4 worm cellular contexts compared by ENCODE assay signal in the genomic region with DNA sequence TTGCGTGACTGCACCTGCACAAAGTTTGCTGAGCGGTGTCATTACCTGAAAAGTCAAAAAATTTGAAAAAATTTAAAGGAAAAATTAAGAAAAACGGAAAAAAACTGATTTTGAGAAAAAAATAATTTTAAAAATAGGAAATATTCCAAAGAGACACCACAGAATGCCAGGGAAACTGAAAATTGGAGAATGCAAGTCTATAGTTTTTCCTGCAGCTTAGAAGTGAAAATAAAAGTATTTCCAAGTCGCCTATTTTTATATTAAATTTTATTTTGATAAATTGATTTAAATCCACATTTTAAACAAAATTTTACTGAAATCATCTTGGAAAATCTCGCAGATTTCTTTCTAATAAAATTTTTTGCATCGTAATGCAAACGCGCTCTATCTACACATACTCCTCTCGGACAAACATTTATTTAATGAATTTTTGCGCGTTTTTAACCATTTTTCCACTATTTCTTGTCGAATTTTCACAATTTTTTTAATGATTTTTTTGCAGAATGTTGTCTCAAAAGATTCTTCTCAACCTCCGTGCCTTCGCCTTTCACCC.
A peak's percentile ranks its signal among the peaks of the same experiment; 100 is the strongest.
TF ChIP-seq lines count a peak whose summit lies in the region.

TSS of gene F56B3.11 (minus strand) at position 51 of the 553 bp plus-strand sequence.
TSS of gene ech-5 (plus strand) at position 503 of the 553 bp plus-strand sequence.

TF ChIP-seq in whole organism, L2 larva, 48 proteins besides CTCF, POLR2A, EP300 and RAD21 (continues in another document):
- TF ChIP-seq mab-5 (tag; optimal IDR thresholded peaks at IDR 0.05; lab: Kevin White, UChicago) (no peak), ztf-1 (GFP tag; conservative IDR thresholded peaks at IDR 0.05; lab: Robert Waterston, UW) (no peak), nhr-12 (tag; optimal IDR thresholded peaks at IDR 0.05; lab: Kevin White, UChicago) (no peak), sma-3 (GFP tag; optimal IDR thresholded peaks at IDR 0.05; lab: Kevin White, UChicago) (peak; percentile 94), F13H6.1 (tag; optimal IDR thresholded peaks at IDR 0.05; lab: Kevin White, UChicago) (peak; percentile 68), nhr-129 (tag; optimal IDR thresholded peaks at IDR 0.05; lab: Kevin White, UChicago) (peak; percentile 39), nhr-10 (tag; optimal IDR thresholded peaks at IDR 0.05; lab: Kevin White, UChicago) (peak; percentile 37), crh-2 (tag; optimal IDR thresholded peaks at IDR 0.05; lab: Kevin White, UChicago) (peak; percentile 56), gmeb-1 (tag; optimal IDR thresholded peaks at IDR 0.05; lab: Kevin White, UChicago) (peak; percentile 78), elt-3 (tag; optimal IDR thresholded peaks at IDR 0.05; lab: Kevin White, UChicago) (no peak), ZK546.5 (tag; optimal IDR thresholded peaks at IDR 0.05; lab: Kevin White, UChicago) (no peak), egl-27 (tag; optimal IDR thresholded peaks at IDR 0.05; lab: Kevin White, UChicago) (peak; percentile 32), nhr-11 (tag; optimal IDR thresholded peaks at IDR 0.05; lab: Kevin White, UChicago) (no peak), ztf-4 (tag; optimal IDR thresholded peaks at IDR 0.05; lab: Kevin White, UChicago) (peak; percentile 1), nhr-6 (tag; optimal IDR thresholded peaks at IDR 0.05; lab: Kevin White, UChicago) (peak; percentile 43), zag-1 (tag; optimal IDR thresholded peaks at IDR 0.05; lab: Kevin White, UChicago) (no peak), peb-1 (tag; optimal IDR thresholded peaks at IDR 0.05; lab: Kevin White, UChicago) (no peak), nhr-237 (tag; optimal IDR thresholded peaks at IDR 0.05; lab: Kevin White, UChicago) (no peak), mdl-1 (tag; optimal IDR thresholded peaks at IDR 0.05; lab: Kevin White, UChicago) (no peak), dmd-4 (tag; optimal IDR thresholded peaks at IDR 0.05; lab: Kevin White, UChicago) (no peak), sem-4 (tag; optimal IDR thresholded peaks at IDR 0.05; lab: Kevin White, UChicago) (no peak), aly-2 (tag; optimal IDR thresholded peaks at IDR 0.05; lab: Kevin White, UChicago) (no peak)

TF ChIP-seq in whole organism, L4 larva, 104 proteins besides CTCF, POLR2A, EP300 and RAD21 (continues in another document):
- TF ChIP-seq F26F4.8 (GFP tag; conservative IDR thresholded peaks at IDR 0.05; lab: Robert Waterston, UW): no peak
- TF ChIP-seq ztf-11 (tag; optimal IDR thresholded peaks at IDR 0.05; lab: Kevin White, UChicago): no peak
- TF ChIP-seq zfp-3 (GFP tag; conservative IDR thresholded peaks at IDR 0.05; lab: Robert Waterston, UW): 0 out of 2 replicates have a peak, but pooled peaks have one; percentile 49
- no peak for TF ChIP-seq nhr-6 (tag; optimal IDR thresholded peaks at IDR 0.05; lab: Kevin White, UChicago)
- peak; percentile 5 for TF ChIP-seq fkh-10 (GFP tag; optimal IDR thresholded peaks at IDR 0.05; lab: Kevin White, UChicago)
- no peak for TF ChIP-seq pqm-1 (tag; optimal IDR thresholded peaks at IDR 0.05; lab: Kevin White, UChicago)
- TF ChIP-seq mxl-2 (GFP tag; conservative IDR thresholded peaks at IDR 0.05; lab: Robert Waterston, UW): no peak
- TF ChIP-seq zag-1 (tag; optimal IDR thresholded peaks at IDR 0.05; lab: Kevin White, UChicago): no peak
- peak; percentile 9 for TF ChIP-seq nhr-48 (tag; optimal IDR thresholded peaks at IDR 0.05; lab: Kevin White, UChicago)
- TF ChIP-seq ztf-7 (tag; optimal IDR thresholded peaks at IDR 0.05; lab: Kevin White, UChicago): no peak
- no peak for TF ChIP-seq Y75B8A.6 (GFP tag; IDR thresholded peaks at IDR 0.05; lab: Robert Waterston, UW)
- TF ChIP-seq snpc-1.2 (GFP tag; IDR thresholded peaks at IDR 0.05; lab: Robert Waterston, UW): no peak
- no peak for TF ChIP-seq jun-1 (tag; optimal IDR thresholded peaks at IDR 0.05; lab: Kevin White, UChicago)
- no peak for TF ChIP-seq egl-27 (tag; optimal IDR thresholded peaks at IDR 0.05; lab: Kevin White, UChicago)
- no peak for TF ChIP-seq Y48G9A.11 (GFP tag; IDR thresholded peaks at IDR 0.05; lab: Robert Waterston, UW)
- TF ChIP-seq lim-7 (GFP tag; IDR thresholded peaks at IDR 0.05; lab: Robert Waterston, UW): no peak
- TF ChIP-seq nhr-102 (tag; optimal IDR thresholded peaks at IDR 0.05; lab: Kevin White, UChicago): peak; percentile 19
- no peak for TF ChIP-seq ces-1 (GFP tag; optimal IDR thresholded peaks at IDR 0.05; lab: Kevin White, UChicago)
- TF ChIP-seq vab-7 (GFP tag; IDR thresholded peaks at IDR 0.05; lab: Robert Waterston, UW): no peak
- no peak for TF ChIP-seq madf-9 (GFP tag; conservative IDR thresholded peaks at IDR 0.05; lab: Robert Waterston, UW)
- TF ChIP-seq ceh-82 (tag; optimal IDR thresholded peaks at IDR 0.05; lab: Kevin White, UChicago): no peak
- TF ChIP-seq hlh-30 (tag; optimal IDR thresholded peaks at IDR 0.05; lab: Kevin White, UChicago; ENCODE audit: insufficient read depth): peak; percentile 36
- peak; percentile 43 for TF ChIP-seq lir-3 (tag; optimal IDR thresholded peaks at IDR 0.05; lab: Kevin White, UChicago)

TF ChIP-seq in whole organism, late embryonic, 69 proteins besides CTCF, POLR2A, EP300 and RAD21 (continues in another document):
- TF ChIP-seq npax-4 (tag; optimal IDR thresholded peaks at IDR 0.05; lab: Kevin White, UChicago) (peak; percentile 36), ahr-1 (tag; optimal IDR thresholded peaks at IDR 0.05; lab: Kevin White, UChicago) (peak; percentile 85), ceh-30 (tag; optimal IDR thresholded peaks at IDR 0.05; lab: Kevin White, UChicago) (no peak), ets-4 (tag; optimal IDR thresholded peaks at IDR 0.05; lab: Kevin White, UChicago) (peak; percentile 86), tbx-7 (tag; optimal IDR thresholded peaks at IDR 0.05; lab: Kevin White, UChicago) (peak; percentile 78), tbx-2 (tag; optimal IDR thresholded peaks at IDR 0.05; lab: Kevin White, UChicago) (peak; percentile 93), sox-2 (GFP tag; IDR thresholded peaks at IDR 0.05; lab: Robert Waterston, UW) (no peak), ztf-16 (tag; optimal IDR thresholded peaks at IDR 0.05; lab: Kevin White, UChicago) (peak; percentile 60), hlh-13 (GFP tag; optimal IDR thresholded peaks at IDR 0.05; lab: Kevin White, UChicago) (no peak), mec-3 (tag; optimal IDR thresholded peaks at IDR 0.05; lab: Kevin White, UChicago; ENCODE audit: borderline replicate concordance) (peak; percentile 59), ceh-19 (GFP tag; optimal IDR thresholded peaks at IDR 0.05; lab: Kevin White, UChicago) (peak; percentile 78), F13H6.1 (tag; optimal IDR thresholded peaks at IDR 0.05; lab: Kevin White, UChicago) (peak; percentile 68), ceh-34 (tag; optimal IDR thresholded peaks at IDR 0.05; lab: Kevin White, UChicago) (peak; percentile 75), eyg-1 (tag; optimal IDR thresholded peaks at IDR 0.05; lab: Kevin White, UChicago) (no peak), lim-6 (tag; optimal IDR thresholded peaks at IDR 0.05; lab: Kevin White, UChicago) (peak; percentile 86), fkh-6 (tag; optimal IDR thresholded peaks at IDR 0.05; lab: Kevin White, UChicago) (peak; percentile 61), ceh-18 (tag; optimal IDR thresholded peaks at IDR 0.05; lab: Kevin White, UChicago) (peak; percentile 13), C08G9.2 (tag; optimal IDR thresholded peaks at IDR 0.05; lab: Kevin White, UChicago) (peak; percentile 85), C38D4.7 (GFP tag; optimal IDR thresholded peaks at IDR 0.05; lab: Kevin White, UChicago) (peak; percentile 49), zip-5 (tag; optimal IDR thresholded peaks at IDR 0.05; lab: Kevin White, UChicago) (peak; percentile 96), unc-3 (GFP tag; conservative IDR thresholded peaks at IDR 0.05; lab: Robert Waterston, UW) (no peak), unc-3 (tag; optimal IDR thresholded peaks at IDR 0.05; lab: Kevin White, UChicago) (peak; percentile 75), Y22D7AL.16 (tag; optimal IDR thresholded peaks at IDR 0.05; lab: Kevin White, UChicago) (no peak)

TF ChIP-seq in whole organism, mixed stage, embryonic, 35 proteins besides CTCF, POLR2A, EP300 and RAD21 (continues in another document):
- TF ChIP-seq mls-2 (tag; optimal IDR thresholded peaks at IDR 0.05; lab: Kevin White, UChicago) (no peak), unc-62 (GFP tag; optimal IDR thresholded peaks at IDR 0.05; lab: Kevin White, UChicago) (no peak), unc-120 (tag; optimal IDR thresholded peaks at IDR 0.05; lab: Kevin White, UChicago; ENCODE audit: poor library complexity, severe bottlenecking) (no peak), ham-2 (GFP tag; optimal IDR thresholded peaks at IDR 0.05; lab: Kevin White, UChicago) (no peak), nhr-76 (tag; optimal IDR thresholded peaks at IDR 0.05; lab: Kevin White, UChicago) (no peak), lsy-2 (tag; optimal IDR thresholded peaks at IDR 0.05; lab: Kevin White, UChicago) (peak; percentile 69), sptf-1 (tag; optimal IDR thresholded peaks at IDR 0.05; lab: Kevin White, UChicago) (peak; percentile 81), nhr-2 (tag; optimal IDR thresholded peaks at IDR 0.05; lab: Kevin White, UChicago) (no peak), ceh-83 (GFP tag; optimal IDR thresholded peaks at IDR 0.05; lab: Kevin White, UChicago) (peak; percentile 49), blmp-1 (tag; optimal IDR thresholded peaks at IDR 0.05; lab: Kevin White, UChicago) (no peak), mab-5 (tag; optimal IDR thresholded peaks at IDR 0.05; lab: Kevin White, UChicago) (peak; percentile 36), lin-32 (GFP tag; optimal IDR thresholded peaks at IDR 0.05; lab: Kevin White, UChicago) (no peak), lin-13 (tag; optimal IDR thresholded peaks at IDR 0.05; lab: Kevin White, UChicago) (no peak), nhr-12 (tag; optimal IDR thresholded peaks at IDR 0.05; lab: Kevin White, UChicago) (no peak), zip-8 (tag; optimal IDR thresholded peaks at IDR 0.05; lab: Kevin White, UChicago) (no peak), elt-3 (tag; optimal IDR thresholded peaks at IDR 0.05; lab: Kevin White, UChicago) (no peak), nhr-28 (tag; optimal IDR thresholded peaks at IDR 0.05; lab: Kevin White, UChicago) (no peak), snpc-4 (tag; optimal IDR thresholded peaks at IDR 0.05; lab: Kevin White, UChicago) (no peak), ztf-11 (tag; optimal IDR thresholded peaks at IDR 0.05; lab: Kevin White, UChicago) (no peak), pha-4 (tag; optimal IDR thresholded peaks at IDR 0.05; lab: Kevin White, UChicago) (no peak), hlh-1 (tag; optimal IDR thresholded peaks at IDR 0.05; lab: Kevin White, UChicago) (no peak), M03D4.4 (tag; optimal IDR thresholded peaks at IDR 0.05; lab: Kevin White, UChicago) (peak; percentile 37), sem-2 (GFP tag; optimal IDR thresholded peaks at IDR 0.05; lab: Kevin White, UChicago) (no peak), cnd-1 (tag; optimal IDR thresholded peaks at IDR 0.05; lab: Kevin White, UChicago) (no peak), elt-1 (tag; optimal IDR thresholded peaks at IDR 0.05; lab: Kevin White, UChicago; ENCODE audit: borderline replicate concordance, insufficient read depth) (no peak), ceh-39 (tag; optimal IDR thresholded peaks at IDR 0.05; lab: Kevin White, UChicago) (no peak), drap-1 (GFP tag; optimal IDR thresholded peaks at IDR 0.05; lab: Kevin White, UChicago) (peak; percentile 34), mep-1 (tag; optimal IDR thresholded peaks at IDR 0.05; lab: Kevin White, UChicago) (peak; percentile 20)
